Worm (Caenorhabditis elegans): ENCODE data around the gene C40C9.3.

ce11 chrX:13697520-13697919, 50.1 kb downstream of the C40C9.3 start:
- TF ChIP-seq D2030.7 (GFP tag; IDR thresholded peaks at IDR 0.05) (0 out of 2 replicates have a peak, but pooled peaks have one; percentile 27), C06A6.2 (GFP tag; conservative IDR thresholded peaks at IDR 0.05) (no peak), T07F8.4 (tag; optimal IDR thresholded peaks at IDR 0.05) (no peak), dpl-1 (GFP tag; optimal IDR thresholded peaks at IDR 0.05) (no peak), somi-1 (GFP tag; optimal IDR thresholded peaks at IDR 0.05) (no peak), ama-1 (optimal IDR thresholded peaks at IDR 0.05) (no peak), ama-1 (GFP tag; optimal IDR thresholded peaks at IDR 0.05) (no peak), F55B11.4 (tag; optimal IDR thresholded peaks at IDR 0.05; ENCODE audit: borderline replicate concordance, insufficient read depth) (no peak)

All from whole organism, young adult.